Worm (Caenorhabditis elegans): ENCODE results near the gene F25F2.1.

DNA sequence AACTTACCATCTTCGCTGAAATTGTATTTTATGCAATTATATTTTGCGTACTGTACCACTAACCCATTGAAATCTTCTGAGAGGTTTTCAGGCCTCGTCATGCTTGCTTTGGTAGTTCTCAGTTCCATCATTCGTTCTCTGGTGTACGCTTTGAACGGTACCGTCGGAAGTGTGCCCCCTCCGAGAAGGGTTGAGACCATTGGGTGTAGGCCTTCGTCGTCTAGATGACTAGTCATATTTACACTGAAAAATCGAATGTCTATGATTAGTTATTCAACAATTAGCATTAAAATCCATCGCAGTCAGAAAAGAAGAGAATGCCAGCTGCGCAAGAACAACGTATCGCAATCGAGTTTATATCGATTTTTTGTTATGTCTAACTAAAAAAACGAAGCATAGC, 33.7 kb upstream of the F25F2.1 start, which contains the start of gene ifet-1:
- TF ChIP-seq W03F9.2 (tag; optimal IDR thresholded peaks at IDR 0.05) (no peak), dao-5 (tag; optimal IDR thresholded peaks at IDR 0.05) (no peak)

Data from whole organism, L4/young adult.